Fruit fly (Drosophila melanogaster) whole organism, embryonic: ENCODE results near the gene Cpsf5.

Experiments
- Atf3 ChIP-seq: fragments of 200-800 bp; sonication (Bioruptor generic); optimal IDR thresholded peaks from 3 replicates; lab custom pipeline; 2016; ENCODE audit warnings: missing biosample characterization, missing genetic modification characterization
- CG10565 ChIP-seq: fragments of 200-800 bp; sonication (Bioruptor generic); optimal IDR thresholded peaks from 3 replicates; lab custom pipeline; 2016; ENCODE audit warnings: missing biosample characterization, mild to moderate bottlenecking, missing genetic modification characterization
- CG11247 ChIP-seq: fragments of 200-800 bp; sonication (Bioruptor generic); IDR thresholded peaks from 2 replicates; pipeline ENCODE4 v1.3.6; 2022; ENCODE audit warnings: missing biosample characterization, missing genetic modification characterization
- CG11398 ChIP-seq: fragments of 200-800 bp; sonication (Bioruptor generic); optimal IDR thresholded peaks from 2 replicates; lab custom pipeline; 2016; ENCODE audit warnings: missing biosample characterization, missing genetic modification characterization
- CG11696 ChIP-seq: fragments of 200-800 bp; sonication (Bioruptor generic); IDR thresholded peaks from 2 replicates; pipeline ENCODE4 v1.3.6; 2022; ENCODE audit warnings: missing biosample characterization, missing genetic modification characterization
- CG13123 ChIP-seq: fragments of 200-800 bp; sonication (Bioruptor generic); optimal IDR thresholded peaks from 2 replicates; lab custom pipeline; 2016; ENCODE audit warnings: missing biosample characterization, missing genetic modification characterization
- CG17359 ChIP-seq: fragments of 200-800 bp; sonication (Bioruptor generic); optimal IDR thresholded peaks from 3 replicates; lab custom pipeline; 2018; ENCODE audit warnings: missing biosample characterization, mild to moderate bottlenecking, missing genetic modification characterization, moderate library complexity
- CG2116 ChIP-seq: fragments of 200-800 bp; sonication (Bioruptor generic); optimal IDR thresholded peaks from 3 replicates; lab custom pipeline; 2018; ENCODE audit warnings: missing biosample characterization, mild to moderate bottlenecking, missing genetic modification characterization
- CG2129 ChIP-seq: fragments of 200-800 bp; sonication (Bioruptor generic); IDR thresholded peaks from 2 replicates; pipeline ENCODE4 v1.3.6; 2022; ENCODE audit warnings: missing biosample characterization, missing genetic modification characterization; ENCODE audit not compliant: partially characterized antibody
- CG2678 ChIP-seq: fragments of 200-800 bp; sonication (Bioruptor generic); optimal IDR thresholded peaks from 3 replicates; lab custom pipeline; 2019; ENCODE audit warnings: missing biosample characterization, mild to moderate bottlenecking, missing genetic modification characterization, moderate library complexity
- CG34224 ChIP-seq: fragments of 200-800 bp; sonication (Bioruptor generic); IDR thresholded peaks from 3 replicates; pipeline ENCODE4 v1.3.6; 2022; ENCODE audit warnings: missing biosample characterization, missing genetic modification characterization; ENCODE audit not compliant: partially characterized antibody
- CG4360 ChIP-seq: fragments of 200-800 bp; sonication (Bioruptor generic); IDR thresholded peaks from 2 replicates; pipeline ENCODE4 v1.3.6; 2022; ENCODE audit warnings: missing biosample characterization, missing genetic modification characterization
- CG6272 ChIP-seq: fragments of 200-800 bp; sonication (Bioruptor generic); IDR thresholded peaks from 2 replicates; pipeline ENCODE4 v1.3.6; 2022; ENCODE audit warnings: missing biosample characterization, missing genetic modification characterization
- CG7963 ChIP-seq: fragments of 200-800 bp; sonication (Bioruptor generic); IDR thresholded peaks from 3 replicates; pipeline ENCODE4 v1.3.6; 2022; ENCODE audit warnings: missing biosample characterization, missing genetic modification characterization; ENCODE audit not compliant: partially characterized antibody
- CG8924 ChIP-seq: fragments of 200-800 bp; optimal IDR thresholded peaks from 3 replicates; lab custom pipeline; 2019; ENCODE audit warnings: missing biosample characterization, mild to moderate bottlenecking, missing genetic modification characterization, moderate library complexity
- CoRest ChIP-seq: fragments of 200-800 bp; sonication (Bioruptor generic); optimal IDR thresholded peaks from 3 replicates; lab custom pipeline; 2018; ENCODE audit warnings: missing biosample characterization, mild to moderate bottlenecking, missing genetic modification characterization, moderate library complexity
- H15 ChIP-seq: fragments of 200-800 bp; sonication (Bioruptor generic); IDR thresholded peaks from 3 replicates; pipeline ENCODE4 v1.3.6; 2022; ENCODE audit warnings: missing biosample characterization, missing genetic modification characterization
- HLH3B ChIP-seq: fragments of 200-800 bp; sonication (Bioruptor generic); IDR thresholded peaks from 2 replicates; pipeline ENCODE4 v1.3.6; 2022; ENCODE audit warnings: missing biosample characterization, missing genetic modification characterization
- Hmx ChIP-seq: fragments of 200-800 bp; sonication (Bioruptor generic); optimal IDR thresholded peaks from 2 replicates; lab custom pipeline; 2016; ENCODE audit warnings: missing biosample characterization, missing genetic modification characterization
- Hr3 ChIP-seq: fragments of 200-800 bp; sonication (Bioruptor generic); optimal IDR thresholded peaks from 3 replicates; lab custom pipeline; 2016; ENCODE audit warnings: missing biosample characterization, missing genetic modification characterization
- Lhr ChIP-seq: fragments of 200-800 bp; sonication (Bioruptor generic); optimal IDR thresholded peaks from 3 replicates; lab custom pipeline; 2017; ENCODE audit warnings: mild to moderate bottlenecking, missing biosample characterization, missing genetic modification reagents, missing genetic modification characterization
- Max ChIP-seq: fragments of 200-800 bp; sonication (Bioruptor generic); optimal IDR thresholded peaks from 2 replicates; lab custom pipeline; 2016; ENCODE audit warnings: missing biosample characterization, mild to moderate bottlenecking, missing genetic modification characterization
- Med ChIP-seq: fragments of 200-800 bp; sonication (Bioruptor generic); peaks from one replicate; lab custom pipeline; 2016; ENCODE audit warnings: missing biosample characterization, missing genetic modification characterization, mild to moderate bottlenecking, inconsistent platforms, moderate library complexity
- NK7.1 ChIP-seq: fragments of 200-800 bp; sonication (Bioruptor generic); optimal IDR thresholded peaks from 3 replicates; lab custom pipeline; 2016; ENCODE audit warnings: missing biosample characterization, missing genetic modification characterization
- Nf-YA ChIP-seq: fragments of 200-800 bp; sonication (Bioruptor generic); IDR thresholded peaks from 2 replicates; pipeline ENCODE4 v1.3.6; 2022; ENCODE audit warnings: missing biosample characterization, missing genetic modification characterization
- Rx ChIP-seq: fragments of 200-800 bp; sonication (Bioruptor generic); IDR thresholded peaks from 2 replicates; pipeline ENCODE4 v1.3.6; 2022; ENCODE audit warnings: missing biosample characterization, missing genetic modification characterization
- Sox100B ChIP-seq: fragments of 200-800 bp; sonication (Bioruptor generic); optimal IDR thresholded peaks from 3 replicates; lab custom pipeline; 2018; ENCODE audit warnings: missing biosample characterization, mild to moderate bottlenecking, missing genetic modification characterization
- Sry-β ChIP-seq: fragments of 200-800 bp; sonication (Bioruptor generic); optimal IDR thresholded peaks from 2 replicates; lab custom pipeline; 2018; ENCODE audit warnings: missing biosample characterization, mild to moderate bottlenecking, missing genetic modification characterization, moderate library complexity
- Stat92E ChIP-seq, 3 experiments: fragments of >200 bp in 2 of 3; fragments of 200-800 bp in 1 of 3; sonication (Bioruptor generic) in 1 of 3; optimal IDR thresholded peaks; 2 replicates each; lab custom pipeline; 2017 to 2019; ENCODE audit warnings: missing biosample characterization in 3 of 3, missing genetic modification characterization in 3 of 3, mild to moderate bottlenecking in 1 of 3, moderate library complexity in 1 of 3
- TFAM ChIP-seq: fragments of 200-800 bp; sonication (Bioruptor generic); optimal IDR thresholded peaks from 2 replicates; lab custom pipeline; 2017; ENCODE audit warnings: missing biosample characterization, missing genetic modification characterization, inconsistent platforms
- bbx ChIP-seq: fragments of 200-800 bp; sonication (Bioruptor generic); IDR thresholded peaks from 2 replicates; pipeline ENCODE4 v1.3.6; 2022; ENCODE audit warnings: missing biosample characterization, missing genetic modification characterization; ENCODE audit not compliant: partially characterized antibody
- bcd ChIP-seq: fragments of 200-800 bp; sonication (Bioruptor generic); optimal IDR thresholded peaks from 2 replicates; lab custom pipeline; 2017; ENCODE audit warnings: missing biosample characterization, mild to moderate bottlenecking, missing genetic modification characterization
- corto ChIP-seq: fragments of 200-800 bp; sonication (Bioruptor generic); optimal IDR thresholded peaks from 2 replicates; lab custom pipeline; 2016; ENCODE audit warnings: missing biosample characterization, mild to moderate bottlenecking, missing genetic modification characterization, moderate library complexity
- danr ChIP-seq: fragments of 200-800 bp; sonication (Bioruptor generic); IDR thresholded peaks from 2 replicates; pipeline ENCODE4 v1.3.6; 2022; ENCODE audit warnings: missing biosample characterization, missing genetic modification characterization
- esg ChIP-seq: fragments of 200-800 bp; sonication (Bioruptor generic); conservative IDR thresholded peaks from 2 replicates; pipeline ENCODE4 v1.3.6; 2022; ENCODE audit warnings: missing biosample characterization, missing genetic modification characterization
- ewg ChIP-seq: fragments of 200-800 bp; sonication (Bioruptor generic); optimal IDR thresholded peaks from 3 replicates; lab custom pipeline; 2017; ENCODE audit warnings: mild to moderate bottlenecking, missing biosample characterization, missing genetic modification reagents, missing genetic modification characterization
- fd3F ChIP-seq: fragments of 200-800 bp; sonication (Bioruptor generic); optimal IDR thresholded peaks from 2 replicates; lab custom pipeline; 2018; ENCODE audit warnings: missing biosample characterization, mild to moderate bottlenecking, missing genetic modification characterization, moderate library complexity
- fd96Cb ChIP-seq: fragments of 200-800 bp; sonication (Bioruptor generic); optimal IDR thresholded peaks from 2 replicates; lab custom pipeline; 2018; ENCODE audit warnings: missing biosample characterization, mild to moderate bottlenecking, missing genetic modification characterization, moderate library complexity
- fru ChIP-seq: fragments of >200 bp; optimal IDR thresholded peaks from 2 replicates; lab custom pipeline; 2017
- kay ChIP-seq: fragments of 200-800 bp; sonication (Bioruptor generic); optimal IDR thresholded peaks from 2 replicates; lab custom pipeline; 2016; ENCODE audit warnings: missing biosample characterization, missing genetic modification characterization
- maf-S ChIP-seq: fragments of 200-800 bp; sonication (Bioruptor generic); optimal IDR thresholded peaks from 2 replicates; lab custom pipeline; 2016; ENCODE audit warnings: missing biosample characterization, missing genetic modification characterization
- mam ChIP-seq: fragments of 200-800 bp; sonication (Bioruptor generic); optimal IDR thresholded peaks from 3 replicates; lab custom pipeline; 2016; ENCODE audit warnings: missing biosample characterization, missing genetic modification characterization
- mld ChIP-seq: fragments of 200-800 bp; sonication (Bioruptor generic); IDR thresholded peaks from 3 replicates; pipeline ENCODE4 v1.3.6; 2022; ENCODE audit warnings: missing biosample characterization, missing genetic modification characterization; ENCODE audit not compliant: partially characterized antibody
- nau ChIP-seq: fragments of 200-800 bp; sonication (Bioruptor generic); optimal IDR thresholded peaks from 3 replicates; lab custom pipeline; 2017; ENCODE audit warnings: missing biosample characterization, mild to moderate bottlenecking, missing genetic modification characterization, missing genetic modification reagents
- nerfin-2 ChIP-seq: fragments of 200-800 bp; sonication (Bioruptor generic); IDR thresholded peaks from 2 replicates; pipeline ENCODE4 v1.3.6; 2022; ENCODE audit warnings: missing biosample characterization, missing genetic modification characterization; ENCODE audit not compliant: partially characterized antibody
- pb ChIP-seq: fragments of 200-800 bp; sonication (Bioruptor generic); optimal IDR thresholded peaks from 3 replicates; lab custom pipeline; 2016; ENCODE audit warnings: missing biosample characterization, missing genetic modification characterization
- ro ChIP-seq: fragments of 200-800 bp; sonication (Bioruptor generic); IDR thresholded peaks from 2 replicates; pipeline ENCODE4 v1.3.6; 2022; ENCODE audit warnings: missing biosample characterization, missing genetic modification characterization
- toy ChIP-seq: fragments of 200-800 bp; sonication (Bioruptor generic); IDR thresholded peaks from 2 replicates; pipeline ENCODE4 v1.3.6; 2022; ENCODE audit warnings: missing biosample characterization, missing genetic modification characterization
- vfl ChIP-seq: fragments of 200-800 bp; sonication (Bioruptor generic); optimal IDR thresholded peaks from 2 replicates; lab custom pipeline; 2016; ENCODE audit warnings: missing biosample characterization, missing genetic modification characterization

The Cpsf5 gene

DNA sequence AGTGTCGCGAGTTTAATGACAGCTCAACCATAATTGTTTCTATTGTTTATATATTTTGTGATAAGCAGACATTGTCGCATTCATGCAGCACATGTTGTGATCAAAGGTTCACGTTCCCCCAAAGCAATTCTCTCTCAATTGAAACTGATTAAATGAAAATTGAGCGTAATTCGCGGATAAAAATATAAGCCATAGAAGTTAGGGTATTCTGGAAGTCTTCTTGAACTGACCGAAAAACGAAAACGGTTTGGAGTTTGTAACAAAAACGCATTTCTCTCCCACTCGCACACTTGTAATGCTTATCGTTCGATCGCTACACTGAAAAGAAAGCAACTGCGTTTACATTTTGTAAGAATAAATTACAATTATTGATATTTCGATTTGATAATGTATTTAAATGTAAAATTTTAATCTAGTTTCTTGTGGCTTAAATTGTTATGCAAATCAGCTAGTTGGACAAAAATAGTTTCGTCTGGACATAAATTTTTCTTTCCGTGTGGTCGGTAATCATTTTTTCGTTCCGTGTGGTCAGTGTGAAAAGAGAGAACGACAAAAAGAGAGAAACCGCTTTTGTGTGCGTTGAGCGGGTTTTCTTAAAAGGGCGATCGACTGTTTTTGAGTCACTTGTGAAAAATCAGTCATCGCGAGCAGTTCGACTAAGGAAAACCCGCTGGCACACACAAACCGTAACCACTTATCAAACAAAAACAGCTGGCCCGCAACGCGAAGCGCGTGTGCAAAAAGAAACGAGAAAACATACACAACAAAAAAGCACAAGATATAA, 12.0 kb downstream of the Cpsf5 start, which contains the start of gene aay (continued):
- no peak for TF ChIP-seq mld (GFP tag; lab: Robert Waterston, UW)
- peak; percentile 57; the same call in 2 of the 3 replicates for TF ChIP-seq CG34224
- TF ChIP-seq ro (GFP tag; lab: Robert Waterston, UW), result peak; percentile 96
- peak; percentile 97 for TF ChIP-seq H15
- TF ChIP-seq TFAM (GFP tag; lab: Kevin White, UChicago), result peak; percentile 92
- TF ChIP-seq vfl, result peak; percentile 97
- peak; percentile 95 for TF ChIP-seq CG11398
- TF ChIP-seq toy (GFP tag; lab: Robert Waterston, UW), result peak; percentile 92
- peak; percentile 97 for TF ChIP-seq mam (GFP tag; lab: Kevin White, UChicago)
- TF ChIP-seq fd96Cb (tag; lab: Kevin White, UChicago), result peak; percentile 99
- 0 out of 2 replicates have a peak, but pooled peaks have one; percentile 40 for TF ChIP-seq bbx (GFP tag; lab: Robert Waterston, UW)
- peak; percentile 98 for TF ChIP-seq nau (GFP tag; lab: Kevin White, UChicago)
- TF ChIP-seq CG17359, result peak; percentile 99
- TF ChIP-seq maf-S (GFP tag; lab: Kevin White, UChicago), result peak; percentile 95
- peak; percentile 99 for TF ChIP-seq CG2678 (tag; lab: Kevin White, UChicago)
- TF ChIP-seq Hr3 (GFP tag; lab: Kevin White, UChicago), result peak; percentile 99
- peak; percentile 99 for TF ChIP-seq bcd (GFP tag; lab: Kevin White, UChicago)
- peak; percentile 84 for TF ChIP-seq CG4360
- peak; percentile 91 for TF ChIP-seq CG2116 (GFP tag; lab: Kevin White, UChicago)
- peak; percentile 97 for TF ChIP-seq CG11247 (GFP tag; lab: Robert Waterston, UW)
- peak; percentile 100 for TF ChIP-seq CG8924 (tag; lab: Kevin White, UChicago)
- TF ChIP-seq CG7963 (GFP tag; lab: Robert Waterston, UW), result no peak
- peak; percentile 96 for TF ChIP-seq Hmx (GFP tag; lab: Kevin White, UChicago)
- TF ChIP-seq Rx, result peak; percentile 98
- TF ChIP-seq fd3F (GFP tag; lab: Kevin White, UChicago), result peak; percentile 98
- peak; percentile 98 for TF ChIP-seq CG13123 (GFP tag; lab: Kevin White, UChicago)
- no peak for TF ChIP-seq fru (lab: Kevin White, UChicago)
- TF ChIP-seq Stat92E (GFP tag; optimal IDR thresholded peaks at IDR 0.05; lab: Kevin White, UChicago), result peak in 1 of 3 experiments; percentile 99
- peak; percentile 98 for TF ChIP-seq esg (GFP tag; lab: Robert Waterston, UW)
- peak; percentile 99 for TF ChIP-seq Max (GFP tag; lab: Kevin White, UChicago)
- TF ChIP-seq CG10565 (GFP tag; lab: Kevin White, UChicago), result peak; percentile 95
- peak; percentile 98 for TF ChIP-seq HLH3B (GFP tag; lab: Robert Waterston, UW)
- peak; percentile 97 for TF ChIP-seq corto (GFP tag; lab: Kevin White, UChicago)
- peak; percentile 99 for TF ChIP-seq CoRest (tag; lab: Kevin White, UChicago)
- no peak for TF ChIP-seq CG2129 (GFP tag; lab: Robert Waterston, UW)
- peak; percentile 76 for TF ChIP-seq Sry-β
- TF ChIP-seq CG11696 (GFP tag; lab: Robert Waterston, UW), result peak; percentile 94
- TF ChIP-seq Sox100B, result peak; percentile 99
- peak; percentile 97 for TF ChIP-seq pb
- TF ChIP-seq CG6272 (GFP tag; lab: Robert Waterston, UW), result peak; percentile 97
- peak; percentile 98 for TF ChIP-seq kay (GFP tag; lab: Kevin White, UChicago)
- TF ChIP-seq Atf3, result peak; percentile 97
- TF ChIP-seq danr (GFP tag; lab: Robert Waterston, UW), result peak; percentile 97
- TF ChIP-seq NK7.1 (GFP tag; lab: Kevin White, UChicago), result peak; percentile 97
- no peak for TF ChIP-seq nerfin-2 (GFP tag; lab: Robert Waterston, UW)
- TF ChIP-seq Med (GFP tag; lab: Kevin White, UChicago), result peak; percentile 100
- peak; percentile 96 for TF ChIP-seq Lhr (GFP tag; lab: Kevin White, UChicago)
- peak; percentile 97 for TF ChIP-seq ewg (GFP tag; lab: Kevin White, UChicago)
- TF ChIP-seq Nf-YA (GFP tag; lab: Robert Waterston, UW), result peak; percentile 97
